Worm (Caenorhabditis elegans) whole organism, L4 larva: ENCODE results near the gene ZK1098.9.

Experiments
- F26F4.8 ChIP-seq: fragments of 200-800 bp; sonication (Bioruptor generic); conservative IDR thresholded peaks from 2 replicates; pipeline ENCODE4 v1.3.6; 2022; ENCODE audit warnings: missing genetic modification characterization, missing compliant biosample characterization
- F44E2.7 ChIP-seq: fragments of 200-800 bp; sonication (Bioruptor generic); IDR thresholded peaks from 2 replicates; pipeline ENCODE4 v2.1.2; 2022; ENCODE audit warnings: missing genetic modification characterization, missing compliant biosample characterization
- F49E8.2 ChIP-seq: sonication (generic microtip); optimal IDR thresholded peaks from 2 replicates; lab custom pipeline; 2016; ENCODE audit warnings: missing compliant biosample characterization, mild to moderate bottlenecking, missing genetic modification characterization, borderline replicate concordance
- Y105C5A.15 ChIP-seq: fragments of 200-800 bp; sonication (Bioruptor generic); IDR thresholded peaks from 2 replicates; pipeline ENCODE4 v1.3.6; 2022; ENCODE audit warnings: missing genetic modification characterization, missing compliant biosample characterization
- Y5F2A.4 ChIP-seq: fragments of 200-800 bp; sonication (Bioruptor generic); optimal IDR thresholded peaks from 2 replicates; lab custom pipeline; 2018; ENCODE audit warnings: mild to moderate bottlenecking, missing genetic modification characterization, missing compliant biosample characterization
- Y75B8A.6 ChIP-seq: fragments of 200-800 bp; sonication (Bioruptor generic); IDR thresholded peaks from 2 replicates; pipeline ENCODE4 v1.3.6; 2022; ENCODE audit warnings: missing genetic modification reagents, missing genetic modification characterization, missing compliant biosample characterization
- aha-1 ChIP-seq: fragments of 150-350 bp; peaks from one replicate; lab custom pipeline; 2014; ENCODE audit warnings: missing biosample characterization, missing genetic modification characterization
- aly-2 ChIP-seq: sonication (generic microtip); optimal IDR thresholded peaks from 2 replicates; lab custom pipeline; 2018; ENCODE audit warnings: missing biosample characterization, missing genetic modification characterization
- ceh-28 ChIP-seq: fragments of 150-350 bp; optimal IDR thresholded peaks from 2 replicates; lab custom pipeline; 2014; ENCODE audit warnings: missing biosample characterization, missing genetic modification reagents, missing genetic modification characterization
- ces-1 ChIP-seq: fragments of 150-350 bp; sonication (generic microtip); optimal IDR thresholded peaks from 4 replicates; lab custom pipeline; 2014; ENCODE audit warnings: missing biosample characterization, missing genetic modification reagents, missing genetic modification characterization
- daf-16 ChIP-seq, 3 experiments: sonication (generic microtip); optimal IDR thresholded peaks; 2 replicates each; lab custom pipeline; 2016 to 2017; ENCODE audit warnings: missing genetic modification characterization in 3 of 3, missing genetic modification reagents in 3 of 3, mild to moderate bottlenecking in 2 of 3, missing compliant biosample characterization in 2 of 3, missing biosample characterization in 1 of 3, moderate library complexity in 1 of 3
- dpl-1 ChIP-seq: fragments of 150-350 bp; optimal IDR thresholded peaks from 2 replicates; lab custom pipeline; 2014; ENCODE audit warnings: missing biosample characterization, missing genetic modification reagents, missing genetic modification characterization
- dve-1 ChIP-seq: sonication (generic microtip); optimal IDR thresholded peaks from 2 replicates; lab custom pipeline; 2017; ENCODE audit warnings: antibody characterized with exemption, mild to moderate bottlenecking, missing genetic modification characterization, missing compliant biosample characterization; ENCODE audit not compliant: insufficient read depth
- egl-43 ChIP-seq: fragments of 200-800 bp; sonication (Bioruptor generic); IDR thresholded peaks from 2 replicates; pipeline ENCODE4 v1.3.6; 2022; ENCODE audit warnings: missing genetic modification reagents, missing genetic modification characterization, missing compliant biosample characterization
- hlh-30 ChIP-seq: sonication (generic microtip); optimal IDR thresholded peaks from 2 replicates; lab custom pipeline; 2017; ENCODE audit warnings: antibody characterized with exemption, mild to moderate bottlenecking, missing genetic modification characterization, missing compliant biosample characterization; ENCODE audit not compliant: insufficient read depth
- hmg-1.1 ChIP-seq: fragments of 200-800 bp; sonication (Bioruptor generic); IDR thresholded peaks from 2 replicates; pipeline ENCODE4 v1.3.6; 2022; ENCODE audit warnings: missing genetic modification reagents, missing genetic modification characterization, missing compliant biosample characterization
- madf-5 ChIP-seq, 2 experiments: fragments of 200-800 bp; sonication (Bioruptor generic); IDR thresholded peaks; 2 replicates each; pipeline ENCODE4 v1.3.6; 2022; ENCODE audit warnings: missing compliant biosample characterization in 2 of 2, missing genetic modification characterization in 2 of 2
- madf-9 ChIP-seq: fragments of 200-800 bp; sonication (Bioruptor generic); conservative IDR thresholded peaks from 2 replicates; pipeline ENCODE4 v1.3.6; 2022; ENCODE audit warnings: missing genetic modification reagents, missing genetic modification characterization, missing compliant biosample characterization
- mdl-1 ChIP-seq, 2 experiments: fragments of 150-350 bp in 1 of 2; sonication (generic microtip) in 1 of 2; optimal IDR thresholded peaks; 2 replicates each; lab custom pipeline; 2014 to 2017; ENCODE audit warnings: missing biosample characterization in 2 of 2, missing genetic modification characterization in 2 of 2
- mxl-2 ChIP-seq: fragments of 200-800 bp; sonication (Bioruptor generic); conservative IDR thresholded peaks from 2 replicates; pipeline ENCODE4 v1.3.6; 2022; ENCODE audit warnings: missing genetic modification reagents, missing genetic modification characterization, missing compliant biosample characterization
- nhr-28 ChIP-seq: fragments of 150-350 bp; optimal IDR thresholded peaks from 2 replicates; lab custom pipeline; 2014; ENCODE audit warnings: missing biosample characterization, missing genetic modification characterization
- nhr-6 ChIP-seq: fragments of 150-350 bp; optimal IDR thresholded peaks from 2 replicates; lab custom pipeline; 2014; ENCODE audit warnings: missing biosample characterization, missing genetic modification characterization
- nhr-76 ChIP-seq: fragments of 150-350 bp; optimal IDR thresholded peaks from 2 replicates; lab custom pipeline; 2014; ENCODE audit warnings: missing biosample characterization, missing genetic modification characterization
- nhr-77 ChIP-seq: fragments of 150-350 bp; optimal IDR thresholded peaks from 2 replicates; lab custom pipeline; 2014; ENCODE audit warnings: missing biosample characterization, missing genetic modification characterization
- pqm-1 ChIP-seq: sonication (generic microtip); optimal IDR thresholded peaks from 2 replicates; lab custom pipeline; 2017; ENCODE audit warnings: missing biosample characterization, missing genetic modification characterization
- snpc-1.2 ChIP-seq: fragments of 200-800 bp; sonication (Bioruptor generic); IDR thresholded peaks from 2 replicates; pipeline ENCODE4 v1.3.6; 2022; ENCODE audit warnings: missing genetic modification reagents, missing genetic modification characterization, missing compliant biosample characterization
- snpc-4 ChIP-seq: fragments of 150-350 bp; optimal IDR thresholded peaks from 2 replicates; lab custom pipeline; 2014; ENCODE audit warnings: missing biosample characterization, missing genetic modification characterization
- tag-97 ChIP-seq: fragments of 200-800 bp; sonication (Bioruptor generic); IDR thresholded peaks from 2 replicates; pipeline ENCODE4 v1.3.6; 2022; ENCODE audit warnings: missing genetic modification characterization, missing compliant biosample characterization
- unc-62 ChIP-seq, 3 experiments: fragments of 150-350 bp in 1 of 3; sonication (generic microtip); optimal IDR thresholded peaks in 2 of 3; peaks in 1 of 3; 1 replicate in 1 of 3; 2 replicates in 2 of 3; lab custom pipeline; 2014 to 2017; ENCODE audit warnings: missing biosample characterization in 3 of 3, missing genetic modification characterization in 3 of 3, missing genetic modification reagents in 3 of 3, missing genotype in 1 of 3
- vab-7 ChIP-seq: fragments of 200-800 bp; sonication (Bioruptor generic); IDR thresholded peaks from 2 replicates; pipeline ENCODE4 v1.3.6; 2022; ENCODE audit warnings: missing genetic modification reagents, missing genetic modification characterization, missing compliant biosample characterization
- zag-1 ChIP-seq: fragments of 150-350 bp; optimal IDR thresholded peaks from 2 replicates; lab custom pipeline; 2014; ENCODE audit warnings: missing biosample characterization, missing genetic modification characterization
- zfp-3 ChIP-seq: fragments of 200-800 bp; sonication (Bioruptor generic); conservative IDR thresholded peaks from 2 replicates; pipeline ENCODE4 v1.3.6; 2022; ENCODE audit warnings: missing genetic modification reagents, missing genetic modification characterization, missing compliant biosample characterization
- zip-11 ChIP-seq: fragments of 200-800 bp; sonication (Bioruptor generic); IDR thresholded peaks from 2 replicates; pipeline ENCODE4 v1.3.6; 2022; ENCODE audit warnings: missing genetic modification characterization, missing compliant biosample characterization
- ztf-7 ChIP-seq: fragments of 150-350 bp; optimal IDR thresholded peaks from 2 replicates; lab custom pipeline; 2014; ENCODE audit warnings: missing biosample characterization, missing genetic modification characterization

The ZK1098.9 gene

DNA sequence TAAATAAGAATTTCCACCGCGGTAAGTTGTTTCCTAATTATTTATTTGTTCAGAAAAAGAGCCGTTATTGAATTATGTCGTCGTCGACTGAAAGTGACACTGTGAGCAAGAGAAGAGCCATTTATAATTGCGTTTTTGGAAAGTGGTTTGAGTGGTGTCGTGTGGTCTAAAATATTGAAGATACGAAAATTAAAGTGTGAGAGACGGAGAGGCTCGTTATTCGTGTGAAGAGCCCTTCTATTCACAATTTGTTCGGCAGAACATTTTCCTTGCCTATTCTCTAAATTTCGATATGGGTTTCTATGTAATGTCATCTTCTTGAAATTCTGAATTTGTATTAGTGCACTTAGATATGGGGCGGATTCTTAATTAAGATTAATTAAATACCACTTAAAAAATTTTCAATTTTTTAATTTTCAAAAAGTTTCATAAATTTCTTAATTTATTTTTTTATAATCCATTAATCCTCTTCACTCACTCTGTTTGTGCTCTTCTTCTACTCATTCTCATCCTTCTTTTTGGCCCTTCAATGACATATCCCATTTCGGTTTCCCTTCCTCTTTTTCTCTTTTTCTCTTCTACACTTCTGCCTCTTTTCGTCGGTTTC is 34.4 kb upstream of the ZK1098.9 start (continued):
- no peak for TF ChIP-seq dpl-1 (GFP tag; lab: Kevin White, UChicago)
- TF ChIP-seq ztf-7 (tag; lab: Kevin White, UChicago): no peak
- TF ChIP-seq F26F4.8 (GFP tag; lab: Robert Waterston, UW): no peak
- no peak for TF ChIP-seq Y5F2A.4
- no peak for TF ChIP-seq hlh-30 (tag; lab: Kevin White, UChicago)
- TF ChIP-seq tag-97 (GFP tag; lab: Robert Waterston, UW): no peak
- 0 out of 4 replicates have a peak, but pooled peaks of 1 of the 2 experiments have one; percentile 17 for TF ChIP-seq madf-5 (GFP tag; IDR thresholded peaks at IDR 0.05; lab: Robert Waterston, UW)
- no peak for TF ChIP-seq zag-1
- TF ChIP-seq aly-2 (tag; lab: Kevin White, UChicago): no peak
- TF ChIP-seq F44E2.7 (GFP tag; lab: Robert Waterston, UW): no peak
- no peak for TF ChIP-seq zip-11 (GFP tag; lab: Robert Waterston, UW)
- no peak for TF ChIP-seq unc-62 (GFP tag; optimal IDR thresholded peaks at IDR 0.05 in 1 of 2; lab: Kevin White, UChicago)
- no peak for TF ChIP-seq unc-62 (tag; optimal IDR thresholded peaks at IDR 0.05; lab: Kevin White, UChicago)
- 0 out of 2 replicates have a peak, but pooled peaks have one; percentile 16 for TF ChIP-seq Y105C5A.15 (GFP tag; lab: Robert Waterston, UW)
- peak; percentile 41 for TF ChIP-seq ces-1 (GFP tag; lab: Kevin White, UChicago)
- TF ChIP-seq daf-16 (GFP tag; optimal IDR thresholded peaks at IDR 0.05; lab: Kevin White, UChicago): no peak
- TF ChIP-seq daf-16 (tag; optimal IDR thresholded peaks at IDR 0.05; lab: Kevin White, UChicago): no peak
- peak; percentile 30 for TF ChIP-seq nhr-6
- no peak for TF ChIP-seq pqm-1 (tag; lab: Kevin White, UChicago)
- no peak for TF ChIP-seq snpc-4 (tag; lab: Kevin White, UChicago)
- TF ChIP-seq zfp-3 (GFP tag; lab: Robert Waterston, UW): peak; percentile 65; the same call in 1 of the 2 replicates
- TF ChIP-seq vab-7 (GFP tag; lab: Robert Waterston, UW): no peak
- no peak for TF ChIP-seq Y75B8A.6

DNA sequence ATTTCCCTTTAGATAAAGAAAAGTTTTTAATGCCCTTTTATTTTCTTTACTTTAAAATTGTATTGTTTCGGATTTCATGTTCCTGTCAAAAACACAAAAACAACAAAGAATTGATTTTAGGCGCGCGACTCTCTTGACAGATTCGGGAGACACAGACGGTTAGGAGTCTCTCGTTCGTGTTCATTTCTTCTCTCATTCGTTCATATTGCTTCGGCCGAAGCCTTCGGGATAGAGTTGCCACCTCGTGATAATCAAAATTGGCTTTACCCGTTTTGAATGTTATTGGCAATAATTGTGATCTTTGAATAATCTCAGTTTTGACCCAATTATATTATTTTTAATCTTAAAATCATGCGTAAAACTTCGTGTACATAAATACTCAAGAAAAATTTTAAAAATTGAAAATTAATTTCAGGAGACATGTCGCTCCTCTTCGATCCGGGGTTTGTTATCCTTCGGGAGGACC is 33.1 kb upstream of the ZK1098.9 start, which contains the start of gene F55H2.5:
Gene F55H2.5 (plus strand): TSS at position 416 of the 466 bp plus-strand sequence.
- TF ChIP-seq madf-9: no peak
- no peak for TF ChIP-seq nhr-77 (tag; lab: Kevin White, UChicago)
- peak; percentile 11 for TF ChIP-seq nhr-28 (tag; lab: Kevin White, UChicago)
- TF ChIP-seq F49E8.2 (tag; lab: Kevin White, UChicago): no peak
- peak in 1 of 2 experiments; percentile 20 for TF ChIP-seq mdl-1 (tag; optimal IDR thresholded peaks at IDR 0.05; lab: Kevin White, UChicago)
- TF ChIP-seq hlh-30 (tag; lab: Kevin White, UChicago): peak; percentile 76
- TF ChIP-seq aha-1 (tag; lab: Kevin White, UChicago): peak; percentile 11

DNA sequence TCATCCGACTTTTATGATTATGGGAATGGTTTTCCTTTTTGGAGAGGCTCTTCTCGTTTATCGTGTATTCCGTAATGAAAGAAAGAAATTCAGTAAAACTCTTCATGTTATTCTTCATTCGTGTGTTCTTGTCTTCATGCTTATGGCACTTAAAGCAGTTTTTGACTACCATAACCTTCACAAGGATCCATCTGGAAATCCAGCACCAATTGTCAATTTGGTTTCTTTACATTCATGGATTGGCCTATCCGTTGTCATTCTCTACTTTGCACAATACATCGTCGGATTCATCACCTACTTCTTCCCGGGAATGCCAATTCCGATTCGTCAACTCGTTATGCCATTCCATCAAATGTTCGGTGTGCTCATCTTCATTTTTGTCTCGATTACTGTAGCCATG is 32.6 kb upstream of the ZK1098.9 start:
- TF ChIP-seq aha-1 (tag; lab: Kevin White, UChicago) (peak; percentile 95), Y5F2A.4 (no peak)

DNA sequence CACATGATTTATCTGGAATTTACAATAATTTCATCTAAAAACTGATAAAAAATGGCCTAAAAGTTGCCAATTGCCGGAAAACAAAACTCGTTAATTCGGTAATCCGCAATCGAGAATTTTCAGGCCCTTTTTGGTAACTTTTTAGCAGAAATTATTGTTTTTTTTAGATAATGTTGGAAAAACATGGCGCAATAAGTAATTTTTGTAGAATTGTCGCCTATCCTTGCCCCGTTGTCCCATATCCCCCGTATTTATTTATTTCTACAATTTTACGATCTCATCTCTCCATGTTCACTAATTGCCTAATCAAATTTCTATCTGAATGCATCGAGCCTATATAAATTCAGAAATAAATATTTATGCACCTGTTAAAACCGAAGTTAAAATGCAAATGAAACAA is 31.2 kb upstream of the ZK1098.9 start:
- TF ChIP-seq Y105C5A.15 (GFP tag; lab: Robert Waterston, UW) (no peak), hmg-1.1 (0 out of 2 replicates have a peak, but pooled peaks have one; percentile 19)
- TF ChIP-seq, all 104 proteins: peak for 1

DNA sequence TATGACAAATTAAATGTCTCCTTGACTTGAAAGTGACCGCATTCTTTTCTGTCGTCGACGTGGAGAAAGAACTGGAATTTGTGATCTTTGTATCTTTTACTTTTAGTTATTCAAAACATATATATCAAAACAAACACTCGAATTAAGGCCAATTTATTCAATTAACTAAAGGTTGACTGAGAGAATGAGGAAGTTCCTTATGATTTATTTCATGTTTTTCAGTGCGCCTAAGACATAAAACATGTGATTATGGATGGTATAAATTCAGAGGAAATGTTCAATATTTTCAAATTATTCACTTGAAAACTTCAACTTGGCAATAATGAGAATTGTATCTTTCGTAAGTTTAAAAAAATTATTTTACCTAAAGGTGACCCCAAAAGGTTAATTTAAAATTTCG is 30.7 kb upstream of the ZK1098.9 start, which contains the start of gene F55H2.8:
Gene F55H2.8 (plus strand): TSS at position 301 of the 400 bp plus-strand sequence.
- TF ChIP-seq egl-43 (GFP tag; lab: Robert Waterston, UW): no peak
- no peak for TF ChIP-seq madf-5 (GFP tag; IDR thresholded peaks at IDR 0.05; lab: Robert Waterston, UW)
- TF ChIP-seq dve-1 (tag; lab: Kevin White, UChicago): no peak
- no peak for TF ChIP-seq ceh-28
- no peak for TF ChIP-seq snpc-1.2 (GFP tag; lab: Robert Waterston, UW)
- TF ChIP-seq nhr-76 (tag; lab: Kevin White, UChicago): no peak
- TF ChIP-seq madf-9: no peak
- no peak for TF ChIP-seq nhr-77 (tag; lab: Kevin White, UChicago)
- no peak for TF ChIP-seq Y105C5A.15 (GFP tag; lab: Robert Waterston, UW)
- TF ChIP-seq mxl-2 (GFP tag; lab: Robert Waterston, UW): no peak
